Worm (Caenorhabditis elegans) whole organism, L4 larva: ENCODE data around the gene Y59E9AL.8.
"Not testable (repeated sequence)": the region's sequence is repeated elsewhere in the genome, so short reads cannot be mapped to it uniquely, and the experiment has no call there.

Source experiments
- F49E8.2 ChIP-seq: sonication (generic microtip); optimal IDR thresholded peaks from 2 replicates; lab custom pipeline; 2016; ENCODE audit warnings: missing compliant biosample characterization, mild to moderate bottlenecking, missing genetic modification characterization, borderline replicate concordance
- ZK337.2 ChIP-seq: fragments of 200-800 bp; sonication (Bioruptor generic); IDR thresholded peaks from 2 replicates; pipeline ENCODE4 v1.3.6; 2022; ENCODE audit warnings: missing genetic modification reagents, missing genetic modification characterization, missing compliant biosample characterization
- ama-1 ChIP-seq: fragments of 150-350 bp; optimal IDR thresholded peaks from 2 replicates; lab custom pipeline; 2014; ENCODE audit warnings: inconsistent platforms, mixed read lengths
- jun-1 ChIP-seq: fragments of 150-350 bp; optimal IDR thresholded peaks from 2 replicates; lab custom pipeline; 2014; ENCODE audit warnings: missing biosample characterization, missing genetic modification reagents, missing genetic modification characterization
- lin-1 ChIP-seq: fragments of 200-800 bp; sonication (Bioruptor generic); IDR thresholded peaks from 2 replicates; pipeline ENCODE4 v1.3.6; 2022; ENCODE audit warnings: missing genetic modification reagents, missing genetic modification characterization, missing compliant biosample characterization
- lin-15B ChIP-seq: fragments of 150-350 bp; sonication (generic microtip); optimal IDR thresholded peaks from 3 replicates; lab custom pipeline; 2014; ENCODE audit warnings: missing biosample characterization, missing genetic modification characterization
- lin-39 ChIP-seq: fragments of 150-350 bp; optimal IDR thresholded peaks from 2 replicates; lab custom pipeline; 2014; ENCODE audit warnings: missing biosample characterization, missing genetic modification reagents, missing genetic modification characterization
- mep-1 ChIP-seq: fragments of 150-350 bp; sonication (generic microtip); optimal IDR thresholded peaks from 3 replicates; lab custom pipeline; 2014; ENCODE audit warnings: missing biosample characterization, missing genetic modification characterization
- nhr-11 ChIP-seq: fragments of 150-350 bp; optimal IDR thresholded peaks from 2 replicates; lab custom pipeline; 2014; ENCODE audit warnings: missing biosample characterization, missing genetic modification characterization
- nhr-25 ChIP-seq: sonication (generic microtip); optimal IDR thresholded peaks from 2 replicates; lab custom pipeline; 2017; ENCODE audit warnings: missing genetic modification characterization, mild to moderate bottlenecking, missing compliant biosample characterization, antibody characterized with exemption, moderate library complexity, borderline replicate concordance; ENCODE audit not compliant: insufficient read depth
- nhr-28 ChIP-seq: fragments of 150-350 bp; optimal IDR thresholded peaks from 2 replicates; lab custom pipeline; 2014; ENCODE audit warnings: missing biosample characterization, missing genetic modification characterization
- nhr-41 ChIP-seq: fragments of 200-800 bp; sonication (Bioruptor generic); IDR thresholded peaks from 2 replicates; pipeline ENCODE4 v1.3.6; 2022; ENCODE audit warnings: missing genetic modification reagents, missing genetic modification characterization, missing compliant biosample characterization
- nhr-77 ChIP-seq: fragments of 150-350 bp; optimal IDR thresholded peaks from 2 replicates; lab custom pipeline; 2014; ENCODE audit warnings: missing biosample characterization, missing genetic modification characterization
- unc-39 ChIP-seq: sonication (generic microtip); optimal IDR thresholded peaks from 2 replicates; lab custom pipeline; 2017; ENCODE audit warnings: missing biosample characterization, missing genetic modification characterization

ce11 chrIV:5256731-5257130, 32.6 kb upstream of the Y59E9AL.8 start, which contains the start of gene F36H12.9:
- not testable (repeated sequence) for TF ChIP-seq F49E8.2; mep-1; nhr-77 (tag; lab: Kevin White, UChicago); ZK337.2 (GFP tag; lab: Robert Waterston, UW); lin-15B (tag; lab: Kevin White, UChicago); unc-39 (tag; lab: Kevin White, UChicago); lin-39 (tag; lab: Kevin White, UChicago); nhr-11 (tag; lab: Kevin White, UChicago); lin-1 (GFP tag; lab: Robert Waterston, UW); nhr-28 (tag; lab: Kevin White, UChicago); nhr-25 (tag; lab: Kevin White, UChicago); nhr-41 (GFP tag; lab: Robert Waterston, UW); ama-1 (lab: Kevin White, UChicago); jun-1 (tag; lab: Kevin White, UChicago)
